Fruit fly (Drosophila melanogaster) whole organism, embryonic: ENCODE data around the gene chic.

ENCODE experiments used
- Aef1 ChIP-seq: fragments of 200-800 bp; sonication (Bioruptor generic); IDR thresholded peaks from 3 replicates; pipeline ENCODE4 v1.3.6; 2022; ENCODE audit warnings: missing biosample characterization, missing genetic modification characterization
- B-H1 ChIP-seq: fragments of 200-800 bp; sonication (Bioruptor generic); IDR thresholded peaks from 3 replicates; pipeline ENCODE4 v1.3.6; 2022; ENCODE audit warnings: missing biosample characterization, missing genetic modification characterization
- BEAF-32 ChIP-seq: fragments of 200-800 bp; sonication (Bioruptor generic); optimal IDR thresholded peaks from 3 replicates; lab custom pipeline; 2017; ENCODE audit warnings: missing biosample characterization, missing genetic modification characterization, mild to moderate bottlenecking, moderate library complexity, missing genetic modification reagents
- CG10366 ChIP-seq: fragments of 200-800 bp; sonication (Bioruptor generic); IDR thresholded peaks from 2 replicates; pipeline ENCODE4 v1.3.6; 2022; ENCODE audit warnings: missing biosample characterization, missing genetic modification characterization
- CG10565 ChIP-seq: fragments of 200-800 bp; sonication (Bioruptor generic); optimal IDR thresholded peaks from 3 replicates; lab custom pipeline; 2016; ENCODE audit warnings: missing biosample characterization, mild to moderate bottlenecking, missing genetic modification characterization
- CG10979 ChIP-seq: fragments of 200-800 bp; sonication (Bioruptor generic); optimal IDR thresholded peaks from 2 replicates; lab custom pipeline; 2018; ENCODE audit warnings: missing biosample characterization, mild to moderate bottlenecking, missing genetic modification characterization, moderate library complexity
- CG11247 ChIP-seq: fragments of 200-800 bp; sonication (Bioruptor generic); IDR thresholded peaks from 2 replicates; pipeline ENCODE4 v1.3.6; 2022; ENCODE audit warnings: missing biosample characterization, missing genetic modification characterization
- CG11398 ChIP-seq: fragments of 200-800 bp; sonication (Bioruptor generic); optimal IDR thresholded peaks from 2 replicates; lab custom pipeline; 2016; ENCODE audit warnings: missing biosample characterization, missing genetic modification characterization
- CG11504 ChIP-seq: fragments of 200-800 bp; sonication (Bioruptor generic); optimal IDR thresholded peaks from 3 replicates; lab custom pipeline; 2019; ENCODE audit warnings: missing biosample characterization, mild to moderate bottlenecking, missing genetic modification characterization, moderate library complexity
- CG12659 ChIP-seq: fragments of 200-800 bp; sonication (Bioruptor generic); optimal IDR thresholded peaks from 3 replicates; lab custom pipeline; 2017; ENCODE audit warnings: mild to moderate bottlenecking, missing biosample characterization, missing genetic modification reagents, missing genetic modification characterization
- CG12942 ChIP-seq: fragments of 200-800 bp; sonication (Bioruptor generic); optimal IDR thresholded peaks from 3 replicates; lab custom pipeline; 2016; ENCODE audit warnings: missing biosample characterization, missing genetic modification characterization
- CG14050 ChIP-seq: fragments of 200-800 bp; sonication (Bioruptor generic); IDR thresholded peaks from 3 replicates; pipeline ENCODE4 v1.3.6; 2022; ENCODE audit warnings: missing biosample characterization, missing genetic modification characterization
- CG14860 ChIP-seq: fragments of 200-800 bp; sonication (Bioruptor generic); IDR thresholded peaks from 3 replicates; pipeline ENCODE4 v1.3.6; 2022; ENCODE audit warnings: missing biosample characterization, missing genetic modification characterization; ENCODE audit not compliant: partially characterized antibody
- CG15073 ChIP-seq: fragments of 200-800 bp; sonication (Bioruptor generic); optimal IDR thresholded peaks from 2 replicates; lab custom pipeline; 2016; ENCODE audit warnings: missing biosample characterization, missing genetic modification characterization
- CG1647 ChIP-seq: fragments of 200-800 bp; sonication (Bioruptor generic); optimal IDR thresholded peaks from 3 replicates; lab custom pipeline; 2016; ENCODE audit warnings: missing biosample characterization, missing genetic modification characterization
- CG17328 ChIP-seq: fragments of 200-800 bp; sonication (Bioruptor generic); IDR thresholded peaks from 2 replicates; pipeline ENCODE4 v1.3.6; 2022; ENCODE audit warnings: missing biosample characterization, missing genetic modification characterization
- CG18476 ChIP-seq: fragments of 200-800 bp; sonication (Bioruptor generic); optimal IDR thresholded peaks from 2 replicates; lab custom pipeline; 2016; ENCODE audit warnings: missing biosample characterization, mild to moderate bottlenecking, missing genetic modification characterization
- CG2116 ChIP-seq: fragments of 200-800 bp; sonication (Bioruptor generic); optimal IDR thresholded peaks from 3 replicates; lab custom pipeline; 2018; ENCODE audit warnings: missing biosample characterization, mild to moderate bottlenecking, missing genetic modification characterization
- CG30431 ChIP-seq: fragments of 200-800 bp; sonication (Bioruptor generic); optimal IDR thresholded peaks from 2 replicates; lab custom pipeline; 2017; ENCODE audit warnings: missing biosample characterization, missing genetic modification characterization
- CG4730 ChIP-seq: fragments of 200-800 bp; sonication (Bioruptor generic); IDR thresholded peaks from 2 replicates; pipeline ENCODE4 v1.3.6; 2022; ENCODE audit warnings: missing biosample characterization, missing genetic modification characterization
- CG6791 ChIP-seq: fragments of 200-800 bp; sonication (Bioruptor generic); IDR thresholded peaks from 3 replicates; pipeline ENCODE4 v1.3.6; 2022; ENCODE audit warnings: missing biosample characterization, missing genetic modification characterization; ENCODE audit not compliant: partially characterized antibody
- CG7987 ChIP-seq: fragments of 200-800 bp; sonication (Bioruptor generic); optimal IDR thresholded peaks from 2 replicates; lab custom pipeline; 2018; ENCODE audit warnings: missing biosample characterization, mild to moderate bottlenecking, missing genetic modification characterization, moderate library complexity
- CG9876 ChIP-seq: fragments of 200-800 bp; sonication (Bioruptor generic); optimal IDR thresholded peaks from 2 replicates; lab custom pipeline; 2016; ENCODE audit warnings: missing biosample characterization, missing genetic modification characterization
- Deaf1 ChIP-seq: fragments of 200-800 bp; optimal IDR thresholded peaks from 3 replicates; lab custom pipeline; 2019; ENCODE audit warnings: missing biosample characterization, mild to moderate bottlenecking, missing genetic modification characterization, moderate library complexity
- Ets65A ChIP-seq: fragments of 200-800 bp; sonication (Bioruptor generic); peaks from one replicate; lab custom pipeline; 2016; ENCODE audit warnings: missing biosample characterization, missing genetic modification characterization
- Fer2 ChIP-seq: fragments of 200-800 bp; sonication (Bioruptor generic); optimal IDR thresholded peaks from 2 replicates; lab custom pipeline; 2018; ENCODE audit warnings: missing biosample characterization, mild to moderate bottlenecking, missing genetic modification characterization, moderate library complexity
- HHEX ChIP-seq: fragments of 200-800 bp; sonication (Bioruptor generic); optimal IDR thresholded peaks from 3 replicates; lab custom pipeline; 2017; ENCODE audit warnings: missing biosample characterization, mild to moderate bottlenecking, missing genetic modification characterization, missing genetic modification reagents
- HLHmδ ChIP-seq: fragments of 200-800 bp; sonication (Bioruptor generic); optimal IDR thresholded peaks from 2 replicates; lab custom pipeline; 2018; ENCODE audit warnings: missing biosample characterization, mild to moderate bottlenecking, missing genetic modification characterization, moderate library complexity
- Hr3 ChIP-seq: fragments of 200-800 bp; sonication (Bioruptor generic); optimal IDR thresholded peaks from 3 replicates; lab custom pipeline; 2016; ENCODE audit warnings: missing biosample characterization, missing genetic modification characterization
- Mes4 ChIP-seq: fragments of 200-800 bp; sonication (Bioruptor generic); optimal IDR thresholded peaks from 2 replicates; lab custom pipeline; 2016; ENCODE audit warnings: missing biosample characterization, missing genetic modification characterization
- Neu2 ChIP-seq: fragments of 200-800 bp; sonication (Bioruptor generic); optimal IDR thresholded peaks from 3 replicates; lab custom pipeline; 2016; ENCODE audit warnings: missing biosample characterization, missing genetic modification characterization, borderline replicate concordance
- Sin3A ChIP-seq: fragments of >200 bp; optimal IDR thresholded peaks from 2 replicates; lab custom pipeline; 2018
- Stat92E ChIP-seq, 3 experiments: fragments of >200 bp in 2 of 3; fragments of 200-800 bp in 1 of 3; sonication (Bioruptor generic) in 1 of 3; optimal IDR thresholded peaks; 2 replicates each; lab custom pipeline; 2017 to 2019; ENCODE audit warnings: missing biosample characterization in 3 of 3, missing genetic modification characterization in 3 of 3, mild to moderate bottlenecking in 1 of 3, moderate library complexity in 1 of 3
- Taf1 ChIP-seq: fragments of 200-800 bp; sonication (Bioruptor generic); IDR thresholded peaks from 2 replicates; pipeline ENCODE4 v1.3.6; 2022; ENCODE audit warnings: missing biosample characterization, missing genetic modification characterization
- ac ChIP-seq: fragments of 200-800 bp; sonication (Bioruptor generic); optimal IDR thresholded peaks from 3 replicates; lab custom pipeline; 2017; ENCODE audit warnings: missing biosample characterization, mild to moderate bottlenecking, missing genetic modification characterization
- al ChIP-seq: fragments of 200-800 bp; sonication (Bioruptor generic); IDR thresholded peaks from 2 replicates; pipeline ENCODE4 v1.3.6; 2022; ENCODE audit warnings: missing biosample characterization, missing genetic modification characterization
- ara ChIP-seq: fragments of 200-800 bp; sonication (Bioruptor generic); IDR thresholded peaks from 2 replicates; pipeline ENCODE4 v1.3.6; 2022; ENCODE audit warnings: missing biosample characterization, missing genetic modification characterization
- crc ChIP-seq: fragments of 200-800 bp; sonication (Bioruptor generic); optimal IDR thresholded peaks from 2 replicates; lab custom pipeline; 2016; ENCODE audit warnings: missing biosample characterization, missing genetic modification characterization
- dmrt11E ChIP-seq: fragments of 200-800 bp; sonication (Bioruptor generic); optimal IDR thresholded peaks from 3 replicates; lab custom pipeline; 2018; ENCODE audit warnings: missing biosample characterization, mild to moderate bottlenecking, missing genetic modification characterization, moderate library complexity
- eve ChIP-seq, 2 experiments: fragments of >200 bp; optimal IDR thresholded peaks; 2 replicates each; lab custom pipeline; 2017; ENCODE audit warnings: missing biosample characterization in 2 of 2, missing genetic modification characterization in 2 of 2
- gro ChIP-seq: fragments of 200-800 bp; sonication (Bioruptor generic); optimal IDR thresholded peaks from 2 replicates; lab custom pipeline; 2016; ENCODE audit warnings: missing biosample characterization, missing genetic modification characterization
- kni ChIP-seq: fragments of 200-800 bp; sonication (Bioruptor generic); optimal IDR thresholded peaks from 3 replicates; lab custom pipeline; 2017; ENCODE audit warnings: mild to moderate bottlenecking, missing biosample characterization, missing genetic modification reagents, missing genetic modification characterization
- nerfin-2 ChIP-seq: fragments of 200-800 bp; sonication (Bioruptor generic); IDR thresholded peaks from 2 replicates; pipeline ENCODE4 v1.3.6; 2022; ENCODE audit warnings: missing biosample characterization, missing genetic modification characterization; ENCODE audit not compliant: partially characterized antibody
- pros ChIP-seq: fragments of 200-800 bp; sonication (Bioruptor generic); optimal IDR thresholded peaks from 3 replicates; lab custom pipeline; 2019; ENCODE audit warnings: missing biosample characterization, mild to moderate bottlenecking, missing genetic modification characterization, moderate library complexity
- ro ChIP-seq: fragments of 200-800 bp; sonication (Bioruptor generic); IDR thresholded peaks from 2 replicates; pipeline ENCODE4 v1.3.6; 2022; ENCODE audit warnings: missing biosample characterization, missing genetic modification characterization
- sima ChIP-seq: fragments of 200-800 bp; sonication (Bioruptor generic); optimal IDR thresholded peaks from 2 replicates; lab custom pipeline; 2016; ENCODE audit warnings: missing biosample characterization, missing genetic modification characterization
- ssp ChIP-seq: fragments of 200-800 bp; sonication (Bioruptor generic); IDR thresholded peaks from 2 replicates; pipeline ENCODE4 v1.3.6; 2022; ENCODE audit warnings: missing biosample characterization, missing genetic modification characterization
- stc ChIP-seq: fragments of 200-800 bp; sonication (Bioruptor generic); IDR thresholded peaks from 2 replicates; pipeline ENCODE4 v1.3.6; 2022; ENCODE audit warnings: missing biosample characterization, missing genetic modification characterization
- tio ChIP-seq: fragments of 200-800 bp; sonication (Bioruptor generic); optimal IDR thresholded peaks from 2 replicates; lab custom pipeline; 2017; ENCODE audit warnings: missing biosample characterization, missing genetic modification characterization, inconsistent platforms
- trh ChIP-seq: fragments of 200-800 bp; sonication (Bioruptor generic); optimal IDR thresholded peaks from 2 replicates; lab custom pipeline; 2016; ENCODE audit warnings: missing biosample characterization, missing genetic modification characterization
- z ChIP-seq: fragments of 200-800 bp; sonication (Bioruptor generic); IDR thresholded peaks from 3 replicates; pipeline ENCODE4 v1.3.6; 2022; ENCODE audit warnings: missing biosample characterization, missing genetic modification characterization
- zfh2 ChIP-seq: fragments of 200-800 bp; sonication (Bioruptor generic); optimal IDR thresholded peaks from 2 replicates; lab custom pipeline; 2016; ENCODE audit warnings: missing biosample characterization, missing genetic modification characterization

chic gene

dm6 chr2L:5999247-5999646 lies 18.4 kb upstream of the chic start, which contains the start of gene Kdm5 (continued):
- TF ChIP-seq CG1647 (no peak), Neu2 (GFP tag; lab: Kevin White, UChicago) (no peak), CG10565 (GFP tag; lab: Kevin White, UChicago) (no peak), HLHmδ (GFP tag; lab: Kevin White, UChicago) (peak; percentile 63), CG14050 (GFP tag; lab: Robert Waterston, UW) (no peak), CG11398 (GFP tag; lab: Kevin White, UChicago) (peak; percentile 6), pros (GFP tag; lab: Kevin White, UChicago) (no peak), ara (peak; percentile 47; the same call in 1 of the 2 replicates), CG12659 (GFP tag; lab: Kevin White, UChicago) (peak; percentile 76), tio (no peak), CG6791 (peak; percentile 55), trh (GFP tag; lab: Kevin White, UChicago) (no peak), eve (GFP tag; optimal IDR thresholded peaks at IDR 0.05; lab: Kevin White, UChicago) (no peak), kni (GFP tag; lab: Kevin White, UChicago) (no peak), CG30431 (GFP tag; lab: Kevin White, UChicago) (no peak), z (no peak), Stat92E (GFP tag; optimal IDR thresholded peaks at IDR 0.05; lab: Kevin White, UChicago) (peak in 1 of 3 experiments; percentile 4), sima (GFP tag; lab: Kevin White, UChicago) (no peak), Deaf1 (tag; lab: Kevin White, UChicago) (peak; percentile 61), CG18476 (GFP tag; lab: Kevin White, UChicago) (no peak), Sin3A (peak; percentile 49), CG14860 (GFP tag; lab: Robert Waterston, UW) (no peak), B-H1 (no peak), dmrt11E (no peak), CG7987 (GFP tag; lab: Kevin White, UChicago) (peak; percentile 47), Ets65A (GFP tag; lab: Kevin White, UChicago) (no peak), CG10979 (tag; lab: Kevin White, UChicago) (no peak), ac (GFP tag; lab: Kevin White, UChicago) (no peak), CG12942 (no peak), Fer2 (tag; lab: Kevin White, UChicago) (no peak), CG10366 (GFP tag; lab: Robert Waterston, UW) (peak; percentile 24; the same call in 1 of the 2 replicates), stc (GFP tag; lab: Robert Waterston, UW) (no peak), al (GFP tag; lab: Robert Waterston, UW) (no peak), ro (no peak), CG11504 (tag; lab: Kevin White, UChicago) (peak; percentile 37), HHEX (GFP tag; lab: Kevin White, UChicago) (no peak), nerfin-2 (GFP tag; lab: Robert Waterston, UW) (no peak), gro (GFP tag; lab: Kevin White, UChicago) (peak; percentile 22), CG2116 (GFP tag; lab: Kevin White, UChicago) (peak; percentile 26), CG4730 (GFP tag; lab: Robert Waterston, UW) (no peak), Hr3 (GFP tag; lab: Kevin White, UChicago) (peak; percentile 24), CG15073 (GFP tag; lab: Kevin White, UChicago) (no peak), Taf1 (GFP tag; lab: Robert Waterston, UW) (no peak), BEAF-32 (GFP tag; lab: Kevin White, UChicago) (peak; percentile 43), CG17328 (GFP tag; lab: Robert Waterston, UW) (0 out of 2 replicates have a peak, but pooled peaks have one; percentile 12), Mes4 (GFP tag; lab: Kevin White, UChicago) (peak; percentile 14), ssp (peak; percentile 30; the same call in 1 of the 2 replicates), CG9876 (GFP tag; lab: Kevin White, UChicago) (peak; percentile 16), zfh2 (GFP tag; lab: Kevin White, UChicago) (peak; percentile 64), CG11247 (GFP tag; lab: Robert Waterston, UW) (peak; percentile 41; the same call in 1 of the 2 replicates), crc (GFP tag; lab: Kevin White, UChicago) (no peak), Aef1 (GFP tag; lab: Robert Waterston, UW) (no peak)
